Fruit fly (Drosophila melanogaster): ENCODE data around the gene CG12481.

The CG12481 gene

dm6 chrX:14218045-14218483 is 31.0 kb downstream of the CG12481 start (continued):
- TF ChIP-seq CG12942 (GFP tag; optimal IDR thresholded peaks at IDR 0.05), result peak; percentile 72
- TF ChIP-seq Aef1 (GFP tag; IDR thresholded peaks at IDR 0.05), result peak; percentile 84
- no peak for TF ChIP-seq pita (GFP tag; optimal IDR thresholded peaks at IDR 0.05)
- peak; percentile 70 for TF ChIP-seq CG17612 (GFP tag; IDR thresholded peaks at IDR 0.05)
- peak; percentile 87 for TF ChIP-seq bcd (GFP tag; optimal IDR thresholded peaks at IDR 0.05)
- TF ChIP-seq Xrp1 (GFP tag; IDR thresholded peaks at IDR 0.05), result peak; percentile 92
- peak; percentile 80 for TF ChIP-seq CG3407 (GFP tag; optimal IDR thresholded peaks at IDR 0.05)
- peak; percentile 83 for TF ChIP-seq lilli (GFP tag; optimal IDR thresholded peaks at IDR 0.05)
- TF ChIP-seq ab (GFP tag; optimal IDR thresholded peaks at IDR 0.05), result peak; percentile 10
- peak; percentile 86 for TF ChIP-seq CG10147 (GFP tag; optimal IDR thresholded peaks at IDR 0.05)
- TF ChIP-seq CG12299 (tag; optimal IDR thresholded peaks at IDR 0.05), result peak; percentile 75
- TF ChIP-seq CG32767 (GFP tag; IDR thresholded peaks at IDR 0.05), result peak; percentile 88
- TF ChIP-seq CG31441 (GFP tag; IDR thresholded peaks at IDR 0.05), result peak; percentile 96
- no peak for TF ChIP-seq aop (GFP tag; IDR thresholded peaks at IDR 0.05)
- TF ChIP-seq Dip3 (GFP tag; optimal IDR thresholded peaks at IDR 0.05), result peak; percentile 52
- peak; percentile 66 for TF ChIP-seq ap (GFP tag; IDR thresholded peaks at IDR 0.05)
- TF ChIP-seq Camta (GFP tag; optimal IDR thresholded peaks at IDR 0.05), result peak; percentile 75
- no peak for TF ChIP-seq unc-4 (GFP tag; IDR thresholded peaks at IDR 0.05; ENCODE audit: partially characterized antibody)
- no peak for TF ChIP-seq pfk (GFP tag; optimal IDR thresholded peaks at IDR 0.05)
- peak; percentile 44 for TF ChIP-seq tup (GFP tag; optimal IDR thresholded peaks at IDR 0.05)
- peak; percentile 35 for TF ChIP-seq repo (GFP tag; optimal IDR thresholded peaks at IDR 0.05)
- peak; percentile 45 for TF ChIP-seq en (GFP tag; optimal IDR thresholded peaks at IDR 0.05)
- TF ChIP-seq Side (GFP tag; optimal IDR thresholded peaks at IDR 0.05), result peak; percentile 68
- no peak for TF ChIP-seq MESR4 (GFP tag; optimal IDR thresholded peaks at IDR 0.05)
- TF ChIP-seq CG11247 (GFP tag; IDR thresholded peaks at IDR 0.05), result peak; percentile 79
- TF ChIP-seq pan (optimal IDR thresholded peaks at IDR 0.05), result no peak
- TF ChIP-seq pan (GFP tag; optimal IDR thresholded peaks at IDR 0.05 in 1 of 2, IDR thresholded peaks at IDR 0.05 in 1 of 2), result peak in 1 of 2 experiments; percentile 93
- TF ChIP-seq CG18262 (tag; optimal IDR thresholded peaks at IDR 0.05), result peak; percentile 90
- peak; percentile 69 for TF ChIP-seq Lhr (GFP tag; optimal IDR thresholded peaks at IDR 0.05)
- TF ChIP-seq CG14441 (GFP tag; IDR thresholded peaks at IDR 0.05), result peak; percentile 83
- TF ChIP-seq CG15479 (GFP tag; optimal IDR thresholded peaks at IDR 0.05), result no peak
- TF ChIP-seq CG11456 (GFP tag; IDR thresholded peaks at IDR 0.05), result peak; percentile 81
- no peak for TF ChIP-seq CG6791 (GFP tag; IDR thresholded peaks at IDR 0.05; ENCODE audit: partially characterized antibody)
- TF ChIP-seq unpg (GFP tag; optimal IDR thresholded peaks at IDR 0.05), result peak; percentile 94
- TF ChIP-seq CG4854 (GFP tag; optimal IDR thresholded peaks at IDR 0.05), result peak; percentile 57
- peak; percentile 72 for TF ChIP-seq CG6765 (GFP tag; optimal IDR thresholded peaks at IDR 0.05)
- peak; percentile 53 for TF ChIP-seq CG10274 (GFP tag; optimal IDR thresholded peaks at IDR 0.05)
- peak; percentile 58 for TF ChIP-seq Vsx1 (GFP tag; optimal IDR thresholded peaks at IDR 0.05)
- TF ChIP-seq gro (GFP tag; optimal IDR thresholded peaks at IDR 0.05), result no peak
- TF ChIP-seq Dbx (GFP tag; IDR thresholded peaks at IDR 0.05), result peak; percentile 87
- TF ChIP-seq CG14965 (GFP tag; optimal IDR thresholded peaks at IDR 0.05; ENCODE audit: borderline replicate concordance), result no peak
- TF ChIP-seq CG7271 (tag; optimal IDR thresholded peaks at IDR 0.05), result peak; percentile 60
- peak; percentile 53 for TF ChIP-seq da (GFP tag; optimal IDR thresholded peaks at IDR 0.05)
- peak; percentile 76; the same call in 1 of the 2 replicates for TF ChIP-seq chm (GFP tag; IDR thresholded peaks at IDR 0.05)
- peak; percentile 70 for TF ChIP-seq CG4730 (GFP tag; IDR thresholded peaks at IDR 0.05)
- peak; percentile 84 for TF ChIP-seq CG17385 (GFP tag; optimal IDR thresholded peaks at IDR 0.05)
- TF ChIP-seq CG4424 (GFP tag; optimal IDR thresholded peaks at IDR 0.05), result peak; percentile 91
- peak; percentile 87 for TF ChIP-seq CG14710 (tag; optimal IDR thresholded peaks at IDR 0.05)
- TF ChIP-seq trh (GFP tag; optimal IDR thresholded peaks at IDR 0.05), result peak; percentile 85
- TF ChIP-seq wdn (GFP tag; IDR thresholded peaks at IDR 0.05), result peak; percentile 82
- peak; percentile 25 for TF ChIP-seq Elba2 (GFP tag; optimal IDR thresholded peaks at IDR 0.05)
- TF ChIP-seq wor (GFP tag; IDR thresholded peaks at IDR 0.05), result peak; percentile 74
